Worm (Caenorhabditis elegans): ENCODE data around the gene C37E2.10.

DNA sequence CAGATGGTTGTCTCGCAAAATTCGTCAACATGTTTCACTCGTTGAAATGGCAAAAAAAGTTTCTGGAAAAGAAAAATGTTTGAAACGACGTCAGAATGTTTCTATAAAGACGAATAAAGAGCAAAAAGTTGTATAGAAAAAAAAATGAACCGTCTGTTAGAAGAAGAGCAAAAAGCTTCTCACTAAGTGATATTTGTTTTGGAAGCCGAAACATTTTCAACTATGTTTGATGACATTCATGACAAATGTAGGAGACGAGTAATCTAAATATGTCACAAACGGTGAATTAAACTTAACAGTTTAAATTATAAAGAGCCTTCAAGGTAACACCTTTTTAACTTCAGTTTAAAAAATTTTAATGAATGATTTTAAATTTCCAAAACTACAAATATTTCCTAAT, 38.7 kb upstream of the C37E2.10 start, which contains the start of gene nkat-1:
- TF ChIP-seq lim-7 (GFP tag; IDR thresholded peaks at IDR 0.05) (no peak), ZK546.5 (tag; optimal IDR thresholded peaks at IDR 0.05) (no peak), nhr-76 (tag; optimal IDR thresholded peaks at IDR 0.05) (no peak), dmd-8 (GFP tag; IDR thresholded peaks at IDR 0.05) (no peak), php-3 (GFP tag; IDR thresholded peaks at IDR 0.05) (no peak), zag-1 (tag; optimal IDR thresholded peaks at IDR 0.05) (no peak), lir-3 (tag; optimal IDR thresholded peaks at IDR 0.05) (no peak), nhr-11 (tag; optimal IDR thresholded peaks at IDR 0.05) (no peak), unc-130 (GFP tag; optimal IDR thresholded peaks at IDR 0.05) (no peak), dpl-1 (GFP tag; optimal IDR thresholded peaks at IDR 0.05) (no peak), tra-1 (GFP tag; IDR thresholded peaks at IDR 0.05) (no peak), arid-1 (GFP tag; conservative IDR thresholded peaks at IDR 0.05) (no peak), unc-39 (tag; optimal IDR thresholded peaks at IDR 0.05) (no peak), rbr-2 (tag; optimal IDR thresholded peaks at IDR 0.05) (no peak)

All from whole organism, L4 larva.